Worm (Caenorhabditis elegans) whole organism, midembryonic: Measurements from ENCODE around the gene gcy-9.

Experiments used
- T22C8.4 ChIP-seq: fragments of 200-800 bp; sonication (Bioruptor generic); IDR thresholded peaks from 2 replicates; pipeline ENCODE4 v1.3.6; 2022; ENCODE audit warnings: missing genetic modification characterization, missing compliant biosample characterization
- cog-1 ChIP-seq: sonication (generic microtip); optimal IDR thresholded peaks from 2 replicates; lab custom pipeline; 2016; ENCODE audit warnings: missing genetic modification characterization, missing compliant biosample characterization
- flt-1 ChIP-seq: fragments of 200-800 bp; sonication (Bioruptor generic); IDR thresholded peaks from 2 replicates; pipeline ENCODE4 v1.3.6; 2022; ENCODE audit warnings: missing genetic modification characterization, missing compliant biosample characterization
- klf-2 ChIP-seq: fragments of 200-800 bp; sonication (Bioruptor generic); conservative IDR thresholded peaks from 2 replicates; pipeline ENCODE4 v1.3.6; 2022; ENCODE audit warnings: missing genetic modification reagents, missing genetic modification characterization, missing compliant biosample characterization
- med-1 ChIP-seq: sonication (generic microtip); optimal IDR thresholded peaks from 2 replicates; lab custom pipeline; 2017; ENCODE audit warnings: missing genetic modification characterization, mild to moderate bottlenecking, missing compliant biosample characterization, antibody characterized with exemption, missing genetic modification reagents; ENCODE audit not compliant: insufficient read depth
- ref-1 ChIP-seq: fragments of 200-800 bp; sonication (Bioruptor generic); conservative IDR thresholded peaks from 2 replicates; pipeline ENCODE4 v1.3.6; 2022; ENCODE audit warnings: missing genetic modification reagents, missing genetic modification characterization, missing compliant biosample characterization
- tab-1 ChIP-seq: fragments of 200-800 bp; sonication (Bioruptor generic); IDR thresholded peaks from 2 replicates; pipeline ENCODE4 v1.3.6; 2022; ENCODE audit warnings: missing genetic modification characterization, missing compliant biosample characterization
- ztf-23 ChIP-seq: fragments of 200-800 bp; sonication (Bioruptor generic); IDR thresholded peaks from 2 replicates; pipeline ENCODE4 v1.3.6; 2022; ENCODE audit warnings: missing genetic modification reagents, missing genetic modification characterization, missing compliant biosample characterization
- ztf-29 ChIP-seq: fragments of 200-800 bp; sonication (Bioruptor generic); IDR thresholded peaks from 2 replicates; pipeline ENCODE4 v1.3.6; 2022; ENCODE audit warnings: missing genetic modification reagents, missing genetic modification characterization, missing compliant biosample characterization

Gene gcy-9

ce11 chrX:11345471-11345870, 7.8 kb upstream of the gcy-9 start:
- TF ChIP-seq med-1 (no peak), flt-1 (GFP tag; lab: Robert Waterston, UW) (no peak), tab-1 (no peak), klf-2 (GFP tag; lab: Robert Waterston, UW) (no peak), ztf-23 (GFP tag; lab: Robert Waterston, UW) (no peak), T22C8.4 (GFP tag; lab: Robert Waterston, UW) (no peak), ref-1 (GFP tag; lab: Robert Waterston, UW) (no peak), ztf-29 (GFP tag; lab: Robert Waterston, UW) (no peak), cog-1 (tag; lab: Kevin White, UChicago) (no peak)

ce11 chrX:11344899-11345298, 7.2 kb upstream of the gcy-9 start:
- TF ChIP-seq cog-1 (tag; lab: Kevin White, UChicago) (no peak), med-1 (no peak), flt-1 (GFP tag; lab: Robert Waterston, UW) (no peak), ztf-29 (GFP tag; lab: Robert Waterston, UW) (no peak), T22C8.4 (GFP tag; lab: Robert Waterston, UW) (no peak), ref-1 (GFP tag; lab: Robert Waterston, UW) (no peak), klf-2 (GFP tag; lab: Robert Waterston, UW) (no peak), tab-1 (no peak), ztf-23 (GFP tag; lab: Robert Waterston, UW) (no peak)

ce11 chrX:11340478-11340877, 2.8 kb upstream of the gcy-9 start:
- TF ChIP-seq T22C8.4 (GFP tag; lab: Robert Waterston, UW) (no peak), klf-2 (GFP tag; lab: Robert Waterston, UW) (no peak), ref-1 (GFP tag; lab: Robert Waterston, UW) (no peak), cog-1 (tag; lab: Kevin White, UChicago) (no peak), med-1 (no peak)

ce11 chrX:11339375-11339924, 1.8 kb upstream of the gcy-9 start, which contains the start of gene aco-1:
TSS of gene aco-1 (plus strand) at chrX:11339874.
- no peak for TF ChIP-seq tab-1
- TF ChIP-seq med-1 = no peak

ce11 chrX:11337095-11337494, 588 bp downstream of the gcy-9 start:
- TF ChIP-seq med-1 = no peak
- TF ChIP-seq klf-2 (GFP tag; lab: Robert Waterston, UW) = no peak
- no peak for TF ChIP-seq ref-1 (GFP tag; lab: Robert Waterston, UW)
- no peak for TF ChIP-seq T22C8.4 (GFP tag; lab: Robert Waterston, UW)
- TF ChIP-seq ztf-29 (GFP tag; lab: Robert Waterston, UW) = no peak
- no peak for TF ChIP-seq ztf-23 (GFP tag; lab: Robert Waterston, UW)
- no peak for TF ChIP-seq flt-1 (GFP tag; lab: Robert Waterston, UW)
- no peak for TF ChIP-seq tab-1
- no peak for TF ChIP-seq cog-1 (tag; lab: Kevin White, UChicago)

- TF ChIP-seq tab-1 (no peak), cog-1 (tag; lab: Kevin White, UChicago) (no peak), med-1 (no peak), ztf-29 (GFP tag; lab: Robert Waterston, UW) (no peak), klf-2 (GFP tag; lab: Robert Waterston, UW) (no peak), ztf-23 (GFP tag; lab: Robert Waterston, UW) (no peak), ref-1 (GFP tag; lab: Robert Waterston, UW) (no peak), flt-1 (GFP tag; lab: Robert Waterston, UW) (no peak)
Measured at ce11 chrX:11329424-11329823, 8.3 kb downstream of the gcy-9 start, which contains the start of gene npr-9. TSS of gene npr-9 (plus strand) at chrX:11329724.

ce11 chrX:11328710-11329109, 9.0 kb downstream of the gcy-9 start:
- TF ChIP-seq ref-1 (GFP tag; lab: Robert Waterston, UW) (no peak), T22C8.4 (GFP tag; lab: Robert Waterston, UW) (no peak), med-1 (no peak), flt-1 (GFP tag; lab: Robert Waterston, UW) (no peak), cog-1 (tag; lab: Kevin White, UChicago) (no peak), ztf-23 (GFP tag; lab: Robert Waterston, UW) (no peak), klf-2 (GFP tag; lab: Robert Waterston, UW) (no peak)

ce11 chrX:11326827-11327226, 10.9 kb downstream of the gcy-9 start, which contains the start of gene ZK455.5:
TSS of gene ZK455.5 (minus strand) at chrX:11326927.
- TF ChIP-seq med-1 = no peak
- no peak for TF ChIP-seq ref-1 (GFP tag; lab: Robert Waterston, UW)
- no peak for TF ChIP-seq klf-2 (GFP tag; lab: Robert Waterston, UW)
- TF ChIP-seq cog-1 (tag; lab: Kevin White, UChicago) = no peak
- TF ChIP-seq ztf-29 (GFP tag; lab: Robert Waterston, UW) = no peak
- TF ChIP-seq flt-1 (GFP tag; lab: Robert Waterston, UW) = no peak
- TF ChIP-seq T22C8.4 (GFP tag; lab: Robert Waterston, UW) = no peak
- no peak for TF ChIP-seq tab-1
- TF ChIP-seq ztf-23 (GFP tag; lab: Robert Waterston, UW) = no peak

- no peak for TF ChIP-seq ztf-29 (GFP tag; lab: Robert Waterston, UW)
- TF ChIP-seq T22C8.4 (GFP tag; lab: Robert Waterston, UW) = no peak
- TF ChIP-seq flt-1 (GFP tag; lab: Robert Waterston, UW) = no peak
- TF ChIP-seq tab-1 = no peak
- no peak for TF ChIP-seq klf-2 (GFP tag; lab: Robert Waterston, UW)
- no peak for TF ChIP-seq cog-1 (tag; lab: Kevin White, UChicago)
- no peak for TF ChIP-seq ztf-23 (GFP tag; lab: Robert Waterston, UW)
- no peak for TF ChIP-seq med-1
- TF ChIP-seq ref-1 (GFP tag; lab: Robert Waterston, UW) = no peak
Measured at ce11 chrX:11324240-11324639, 13.4 kb downstream of the gcy-9 start, which contains the start of gene asm-2. TSS of gene asm-2 (minus strand) at chrX:11324251.

ce11 chrX:11323225-11323624, 14.5 kb downstream of the gcy-9 start:
- TF ChIP-seq ztf-29 (GFP tag; lab: Robert Waterston, UW) (no peak), flt-1 (GFP tag; lab: Robert Waterston, UW) (no peak), ztf-23 (GFP tag; lab: Robert Waterston, UW) (no peak), ref-1 (GFP tag; lab: Robert Waterston, UW) (no peak), tab-1 (no peak), cog-1 (tag; lab: Kevin White, UChicago) (no peak), klf-2 (GFP tag; lab: Robert Waterston, UW) (no peak), T22C8.4 (GFP tag; lab: Robert Waterston, UW) (no peak), med-1 (no peak)
